Fruit fly (Drosophila melanogaster) whole organism, embryonic: Measurements from ENCODE around the gene CG43902.

Experiments used
- ATbp ChIP-seq: fragments of 200-800 bp; sonication (Bioruptor generic); optimal IDR thresholded peaks from 2 replicates; lab custom pipeline; 2017; ENCODE audit warnings: missing biosample characterization, mild to moderate bottlenecking, missing genetic modification characterization, missing genetic modification reagents
- Blimp-1 ChIP-seq: fragments of 200-800 bp; sonication (Bioruptor generic); optimal IDR thresholded peaks from 3 replicates; lab custom pipeline; 2018; ENCODE audit warnings: missing biosample characterization, missing genetic modification characterization, mild to moderate bottlenecking, moderate library complexity, missing genetic modification reagents
- CG10431 ChIP-seq: fragments of 200-800 bp; sonication (Bioruptor generic); optimal IDR thresholded peaks from 3 replicates; lab custom pipeline; 2018; ENCODE audit warnings: missing biosample characterization, mild to moderate bottlenecking, missing genetic modification characterization
- CG12391 ChIP-seq: fragments of 200-800 bp; sonication (Bioruptor generic); optimal IDR thresholded peaks from 3 replicates; lab custom pipeline; 2018; ENCODE audit warnings: missing biosample characterization, mild to moderate bottlenecking, missing genetic modification characterization, moderate library complexity
- CG14965 ChIP-seq: fragments of 200-800 bp; sonication (Bioruptor generic); optimal IDR thresholded peaks from 2 replicates; lab custom pipeline; 2016; ENCODE audit warnings: missing biosample characterization, missing genetic modification characterization, borderline replicate concordance
- CG17186 ChIP-seq: fragments of 200-800 bp; sonication (Bioruptor generic); optimal IDR thresholded peaks from 3 replicates; lab custom pipeline; 2017; ENCODE audit warnings: missing biosample characterization, missing genetic modification reagents, missing genetic modification characterization
- CG17361 ChIP-seq: fragments of 200-800 bp; sonication (Bioruptor generic); IDR thresholded peaks from 3 replicates; pipeline ENCODE4 v1.3.6; 2022; ENCODE audit warnings: missing biosample characterization, missing genetic modification characterization
- CG2712 ChIP-seq: fragments of 200-800 bp; optimal IDR thresholded peaks from 3 replicates; lab custom pipeline; 2019; ENCODE audit warnings: missing biosample characterization, mild to moderate bottlenecking, missing genetic modification characterization, moderate library complexity
- CG3281 ChIP-seq: fragments of 200-800 bp; sonication (Bioruptor generic); optimal IDR thresholded peaks from 3 replicates; lab custom pipeline; 2017; ENCODE audit warnings: missing biosample characterization, mild to moderate bottlenecking, missing genetic modification characterization
- CG33213 ChIP-seq: fragments of 200-800 bp; sonication (Bioruptor generic); optimal IDR thresholded peaks from 3 replicates; lab custom pipeline; 2016; ENCODE audit warnings: missing biosample characterization, missing genetic modification characterization
- CG3407 ChIP-seq: fragments of 200-800 bp; sonication (Bioruptor generic); optimal IDR thresholded peaks from 2 replicates; lab custom pipeline; 2018; ENCODE audit warnings: missing biosample characterization, mild to moderate bottlenecking, missing genetic modification characterization
- CG3847 ChIP-seq: fragments of 200-800 bp; sonication (Bioruptor generic); IDR thresholded peaks from 2 replicates; pipeline ENCODE4 v1.3.6; 2022; ENCODE audit warnings: missing biosample characterization, missing genetic modification characterization
- CG6654 ChIP-seq: fragments of 200-800 bp; sonication (Bioruptor generic); optimal IDR thresholded peaks from 2 replicates; lab custom pipeline; 2017; ENCODE audit warnings: missing biosample characterization, mild to moderate bottlenecking, missing genetic modification characterization
- CG7357 ChIP-seq: fragments of 200-800 bp; sonication (Bioruptor generic); IDR thresholded peaks from 3 replicates; pipeline ENCODE4 v1.3.6; 2022; ENCODE audit warnings: missing biosample characterization, missing genetic modification characterization
- CG7928 ChIP-seq: fragments of 200-800 bp; sonication (Bioruptor generic); optimal IDR thresholded peaks from 2 replicates; lab custom pipeline; 2017; ENCODE audit warnings: missing biosample characterization, mild to moderate bottlenecking, missing genetic modification characterization
- CG9932 ChIP-seq: fragments of 200-800 bp; sonication (Bioruptor generic); IDR thresholded peaks from 2 replicates; pipeline ENCODE4 v1.3.6; 2022; ENCODE audit warnings: missing biosample characterization, missing genetic modification characterization
- D19A ChIP-seq: fragments of 200-800 bp; optimal IDR thresholded peaks from 3 replicates; lab custom pipeline; 2019; ENCODE audit warnings: missing biosample characterization, mild to moderate bottlenecking, missing genetic modification characterization, moderate library complexity
- Doc3 ChIP-seq: fragments of 200-800 bp; sonication (Bioruptor generic); IDR thresholded peaks from 3 replicates; pipeline ENCODE4 v1.3.6; 2022; ENCODE audit warnings: missing biosample characterization, missing genetic modification characterization; ENCODE audit not compliant: partially characterized antibody
- HmgZ ChIP-seq: fragments of 200-800 bp; sonication (Bioruptor generic); optimal IDR thresholded peaks from 2 replicates; lab custom pipeline; 2018; ENCODE audit warnings: missing biosample characterization, mild to moderate bottlenecking, missing genetic modification characterization
- Ptx1 ChIP-seq: fragments of 200-800 bp; sonication (Bioruptor generic); IDR thresholded peaks from 2 replicates; pipeline ENCODE4 v1.3.6; 2022; ENCODE audit warnings: missing biosample characterization, missing genetic modification characterization
- Scr ChIP-seq: fragments of 200-800 bp; sonication (Bioruptor generic); IDR thresholded peaks from 2 replicates; pipeline ENCODE4 v1.3.6; 2022; ENCODE audit warnings: missing biosample characterization, missing genetic modification characterization; ENCODE audit not compliant: partially characterized antibody
- Spps ChIP-seq: fragments of 200-800 bp; sonication (Bioruptor generic); optimal IDR thresholded peaks from 2 replicates; lab custom pipeline; 2018; ENCODE audit warnings: missing biosample characterization, mild to moderate bottlenecking, missing genetic modification characterization
- ac ChIP-seq: fragments of 200-800 bp; sonication (Bioruptor generic); optimal IDR thresholded peaks from 3 replicates; lab custom pipeline; 2017; ENCODE audit warnings: missing biosample characterization, mild to moderate bottlenecking, missing genetic modification characterization
- aop ChIP-seq: fragments of 200-800 bp; sonication (Bioruptor generic); IDR thresholded peaks from 2 replicates; pipeline ENCODE4 v1.3.6; 2022; ENCODE audit warnings: missing biosample characterization, missing genetic modification characterization
- ap ChIP-seq: fragments of 200-800 bp; sonication (Bioruptor generic); IDR thresholded peaks from 2 replicates; pipeline ENCODE4 v1.3.6; 2022; ENCODE audit warnings: missing biosample characterization, missing genetic modification characterization
- bbx ChIP-seq: fragments of 200-800 bp; sonication (Bioruptor generic); IDR thresholded peaks from 2 replicates; pipeline ENCODE4 v1.3.6; 2022; ENCODE audit warnings: missing biosample characterization, missing genetic modification characterization; ENCODE audit not compliant: partially characterized antibody
- br ChIP-seq: fragments of >200 bp; optimal IDR thresholded peaks from 2 replicates; lab custom pipeline; 2017
- bsh ChIP-seq, 2 experiments: fragments of 200-800 bp; sonication (Bioruptor generic); optimal IDR thresholded peaks; 2 replicates each; lab custom pipeline; 2017 to 2018; ENCODE audit warnings: mild to moderate bottlenecking in 2 of 2, missing biosample characterization in 2 of 2, missing genetic modification characterization in 2 of 2, moderate library complexity in 1 of 2
- cas ChIP-seq: fragments of 200-800 bp; sonication (Bioruptor generic); IDR thresholded peaks from 2 replicates; pipeline ENCODE4 v1.3.6; 2022; ENCODE audit warnings: missing biosample characterization, missing genetic modification characterization
- corto ChIP-seq: fragments of 200-800 bp; sonication (Bioruptor generic); optimal IDR thresholded peaks from 2 replicates; lab custom pipeline; 2016; ENCODE audit warnings: missing biosample characterization, mild to moderate bottlenecking, missing genetic modification characterization, moderate library complexity
- esg ChIP-seq: fragments of 200-800 bp; sonication (Bioruptor generic); conservative IDR thresholded peaks from 2 replicates; pipeline ENCODE4 v1.3.6; 2022; ENCODE audit warnings: missing biosample characterization, missing genetic modification characterization
- fd96Cb ChIP-seq: fragments of 200-800 bp; sonication (Bioruptor generic); optimal IDR thresholded peaks from 2 replicates; lab custom pipeline; 2018; ENCODE audit warnings: missing biosample characterization, mild to moderate bottlenecking, missing genetic modification characterization, moderate library complexity
- hkb ChIP-seq, 2 experiments: fragments of 200-800 bp in 1 of 2; fragments of >200 bp in 1 of 2; sonication (Bioruptor generic) in 1 of 2; IDR thresholded peaks in 1 of 2; optimal IDR thresholded peaks in 1 of 2; 2 replicates each; pipeline versions ENCODE4 v1.3.6 to Lab custom; 2017 to 2022; ENCODE audit warnings: missing biosample characterization in 1 of 2, missing genetic modification characterization in 1 of 2
- hth ChIP-seq: fragments of >200 bp; optimal IDR thresholded peaks from 2 replicates; lab custom pipeline; 2017; ENCODE audit warnings: inconsistent platforms
- ind ChIP-seq: fragments of 200-800 bp; sonication (Bioruptor generic); optimal IDR thresholded peaks from 3 replicates; lab custom pipeline; 2016; ENCODE audit warnings: missing biosample characterization, missing genetic modification characterization
- kah ChIP-seq: fragments of 200-800 bp; sonication (Bioruptor generic); optimal IDR thresholded peaks from 2 replicates; lab custom pipeline; 2018; ENCODE audit warnings: missing biosample characterization, mild to moderate bottlenecking, missing genetic modification characterization
- kni ChIP-seq: fragments of 200-800 bp; sonication (Bioruptor generic); optimal IDR thresholded peaks from 3 replicates; lab custom pipeline; 2017; ENCODE audit warnings: mild to moderate bottlenecking, missing biosample characterization, missing genetic modification reagents, missing genetic modification characterization
- maf-S ChIP-seq: fragments of 200-800 bp; sonication (Bioruptor generic); optimal IDR thresholded peaks from 2 replicates; lab custom pipeline; 2016; ENCODE audit warnings: missing biosample characterization, missing genetic modification characterization
- nau ChIP-seq: fragments of 200-800 bp; sonication (Bioruptor generic); optimal IDR thresholded peaks from 3 replicates; lab custom pipeline; 2017; ENCODE audit warnings: missing biosample characterization, mild to moderate bottlenecking, missing genetic modification characterization, missing genetic modification reagents
- nerfin-1 ChIP-seq: fragments of 200-800 bp; sonication (Bioruptor generic); optimal IDR thresholded peaks from 3 replicates; lab custom pipeline; 2019; ENCODE audit warnings: missing biosample characterization, mild to moderate bottlenecking, missing genetic modification characterization, moderate library complexity
- nerfin-2 ChIP-seq: fragments of 200-800 bp; sonication (Bioruptor generic); IDR thresholded peaks from 2 replicates; pipeline ENCODE4 v1.3.6; 2022; ENCODE audit warnings: missing biosample characterization, missing genetic modification characterization; ENCODE audit not compliant: partially characterized antibody
- nmo ChIP-seq: fragments of 200-800 bp; sonication (Bioruptor generic); optimal IDR thresholded peaks from 2 replicates; lab custom pipeline; 2018; ENCODE audit warnings: missing biosample characterization, mild to moderate bottlenecking, missing genetic modification characterization, moderate library complexity
- peb ChIP-seq: fragments of 200-800 bp; sonication (Bioruptor generic); IDR thresholded peaks from 2 replicates; pipeline ENCODE4 v1.3.6; 2022; ENCODE audit warnings: missing biosample characterization, missing genetic modification characterization
- pho ChIP-seq: fragments of 200-800 bp; sonication (Bioruptor generic); optimal IDR thresholded peaks from 2 replicates; lab custom pipeline; 2016; ENCODE audit warnings: missing biosample characterization, missing genetic modification characterization
- sc ChIP-seq, 3 experiments: fragments of >200 bp in 2 of 3; fragments of 200-800 bp in 1 of 3; sonication (Bioruptor generic) in 1 of 3; optimal IDR thresholded peaks; 2 replicates in 2 of 3; 3 replicates in 1 of 3; lab custom pipeline; 2017; ENCODE audit warnings: mild to moderate bottlenecking in 1 of 3, missing biosample characterization in 1 of 3, missing genetic modification characterization in 1 of 3, missing genetic modification reagents in 1 of 3
- vvl ChIP-seq: fragments of 200-800 bp; sonication (Bioruptor generic); IDR thresholded peaks from 2 replicates; pipeline ENCODE4 v1.3.6; 2022; ENCODE audit warnings: missing biosample characterization, missing genetic modification characterization
- z ChIP-seq: fragments of 200-800 bp; sonication (Bioruptor generic); IDR thresholded peaks from 3 replicates; pipeline ENCODE4 v1.3.6; 2022; ENCODE audit warnings: missing biosample characterization, missing genetic modification characterization
- zfh2 ChIP-seq: fragments of 200-800 bp; sonication (Bioruptor generic); optimal IDR thresholded peaks from 2 replicates; lab custom pipeline; 2016; ENCODE audit warnings: missing biosample characterization, missing genetic modification characterization

The CG43902 gene

dm6 chrX:10113910-10114790 is 44.1 kb upstream of the CG43902 start (continued):
- no peak for TF ChIP-seq CG14965 (GFP tag; lab: Kevin White, UChicago)
- no peak for TF ChIP-seq ind
- TF ChIP-seq Ptx1 (GFP tag; lab: Robert Waterston, UW): no peak
- no peak for TF ChIP-seq hth (lab: Kevin White, UChicago)
- no peak for TF ChIP-seq kah (GFP tag; lab: Kevin White, UChicago)
- TF ChIP-seq Doc3: no peak
- no peak for TF ChIP-seq z (GFP tag; lab: Robert Waterston, UW)
- no peak for TF ChIP-seq Spps (tag; lab: Kevin White, UChicago)
- no peak for TF ChIP-seq CG33213 (GFP tag; lab: Kevin White, UChicago)
- TF ChIP-seq CG9932 (GFP tag; lab: Robert Waterston, UW): no peak
- TF ChIP-seq CG12391 (tag; lab: Kevin White, UChicago): peak; percentile 43
- TF ChIP-seq HmgZ: no peak
- no peak for TF ChIP-seq peb (GFP tag; lab: Robert Waterston, UW)
- no peak for TF ChIP-seq CG3847 (GFP tag; lab: Robert Waterston, UW)
- no peak for TF ChIP-seq vvl (GFP tag; lab: Robert Waterston, UW)
- TF ChIP-seq fd96Cb (tag; lab: Kevin White, UChicago): peak; percentile 29
- no peak for TF ChIP-seq maf-S (GFP tag; lab: Kevin White, UChicago)
- TF ChIP-seq pho: no peak
- TF ChIP-seq zfh2 (GFP tag; lab: Kevin White, UChicago): no peak
- no peak for TF ChIP-seq bbx
- TF ChIP-seq br (lab: Kevin White, UChicago): no peak
- peak; percentile 35 for TF ChIP-seq D19A (tag; lab: Kevin White, UChicago)
- no peak for TF ChIP-seq ac (GFP tag; lab: Kevin White, UChicago)
- no peak for TF ChIP-seq CG7928 (GFP tag; lab: Kevin White, UChicago)
- no peak for TF ChIP-seq CG7357 (GFP tag; lab: Robert Waterston, UW)
- TF ChIP-seq cas (GFP tag; lab: Robert Waterston, UW): no peak
- TF ChIP-seq CG3281: no peak
- no peak for TF ChIP-seq nerfin-1 (tag; lab: Kevin White, UChicago)
- TF ChIP-seq nerfin-2: no peak
- no peak for TF ChIP-seq CG3407 (GFP tag; lab: Kevin White, UChicago)
- no peak for TF ChIP-seq CG10431 (GFP tag; lab: Kevin White, UChicago)
- TF ChIP-seq ap (GFP tag; lab: Robert Waterston, UW): no peak
- TF ChIP-seq CG2712 (tag; lab: Kevin White, UChicago): peak; percentile 51
- no peak for TF ChIP-seq nau (GFP tag; lab: Kevin White, UChicago)
- no peak for TF ChIP-seq Scr (GFP tag; lab: Robert Waterston, UW)
- TF ChIP-seq nmo (GFP tag; lab: Kevin White, UChicago): peak; percentile 47
- peak; percentile 23 for TF ChIP-seq corto
- peak; percentile 54 for TF ChIP-seq Blimp-1 (GFP tag; lab: Kevin White, UChicago)
- TF ChIP-seq CG17186 (GFP tag; lab: Kevin White, UChicago): no peak
- peak; percentile 14 to 68 for TF ChIP-seq bsh (GFP tag; optimal IDR thresholded peaks at IDR 0.05; lab: Kevin White, UChicago)
- TF ChIP-seq CG17361 (GFP tag; lab: Robert Waterston, UW): peak; percentile 41; the same call in 1 of the 3 replicates
- no peak for TF ChIP-seq hkb (optimal IDR thresholded peaks at IDR 0.05; lab: Kevin White, UChicago)
- 0 out of 2 replicates have a peak, but pooled peaks have one; percentile 27 for TF ChIP-seq hkb (GFP tag; IDR thresholded peaks at IDR 0.05; lab: Robert Waterston, UW)
- TF ChIP-seq sc (optimal IDR thresholded peaks at IDR 0.05; lab: Kevin White, UChicago): no peak
- no peak for TF ChIP-seq sc (GFP tag; optimal IDR thresholded peaks at IDR 0.05; lab: Kevin White, UChicago)
- TF ChIP-seq CG6654: no peak
- no peak for TF ChIP-seq esg (GFP tag; lab: Robert Waterston, UW)
- peak; percentile 44 for TF ChIP-seq ATbp (GFP tag; lab: Kevin White, UChicago)
- peak; percentile 44 for TF ChIP-seq kni
- no peak for TF ChIP-seq aop (GFP tag; lab: Robert Waterston, UW)
